Fruit fly (Drosophila melanogaster) whole organism, embryonic: ENCODE measurements around the gene CG16854.
A peak's percentile ranks its signal among the peaks of the same experiment; 100 is the strongest.

Experiments used
- CG4617 ChIP-seq: fragments of 200-800 bp; sonication (Bioruptor generic); optimal IDR thresholded peaks from 3 replicates; lab custom pipeline; 2016; ENCODE audit warnings: missing biosample characterization, missing genetic modification characterization, borderline replicate concordance
- CG5245 ChIP-seq: fragments of 200-800 bp; sonication (Bioruptor generic); optimal IDR thresholded peaks from 3 replicates; lab custom pipeline; 2016; ENCODE audit warnings: missing biosample characterization, missing genetic modification characterization
- CG6813 ChIP-seq: fragments of 200-800 bp; sonication (Bioruptor generic); optimal IDR thresholded peaks from 2 replicates; lab custom pipeline; 2017; ENCODE audit warnings: missing biosample characterization, missing genetic modification characterization, mild to moderate bottlenecking, moderate library complexity, missing genetic modification reagents
- Drgx ChIP-seq: fragments of 200-800 bp; sonication (Bioruptor generic); IDR thresholded peaks from 2 replicates; pipeline ENCODE4 v1.3.6; 2022; ENCODE audit warnings: missing biosample characterization, missing genetic modification characterization
- Optix ChIP-seq: fragments of 200-800 bp; sonication (Bioruptor generic); IDR thresholded peaks from 3 replicates; pipeline ENCODE4 v1.3.6; 2022; ENCODE audit warnings: missing biosample characterization, missing genetic modification characterization
- az2 ChIP-seq: fragments of 200-800 bp; sonication (Bioruptor generic); optimal IDR thresholded peaks from 3 replicates; lab custom pipeline; 2016; ENCODE audit warnings: missing biosample characterization, missing genetic modification characterization
- gt ChIP-seq: fragments of 200-800 bp; sonication (Bioruptor generic); IDR thresholded peaks from 2 replicates; pipeline ENCODE4 v1.3.6; 2022; ENCODE audit warnings: missing biosample characterization, missing genetic modification characterization
- prd ChIP-seq, 3 experiments: fragments of >200 bp in 2 of 3; fragments of 200-800 bp in 1 of 3; sonication (Bioruptor generic) in 1 of 3; optimal IDR thresholded peaks in 2 of 3; IDR thresholded peaks in 1 of 3; 2 replicates in 2 of 3; 3 replicates in 1 of 3; pipeline versions ENCODE4 v1.3.6 to Lab custom; 2017 to 2022; ENCODE audit warnings: missing biosample characterization in 1 of 3, missing genetic modification characterization in 1 of 3
- sr ChIP-seq: fragments of 200-800 bp; sonication (Bioruptor generic); IDR thresholded peaks from 3 replicates; pipeline ENCODE4 v1.3.6; 2022; ENCODE audit warnings: missing biosample characterization, missing genetic modification characterization
- unc-4 ChIP-seq: fragments of 200-800 bp; sonication (Bioruptor generic); IDR thresholded peaks from 2 replicates; pipeline ENCODE4 v1.3.6; 2022; ENCODE audit warnings: missing biosample characterization, missing genetic modification characterization; ENCODE audit not compliant: partially characterized antibody

- no peak for TF ChIP-seq CG4617 (GFP tag; lab: Kevin White, UChicago)
- no peak for TF ChIP-seq az2 (GFP tag; lab: Kevin White, UChicago)
- no peak for TF ChIP-seq CG5245 (GFP tag; lab: Kevin White, UChicago)
- no peak for TF ChIP-seq sr (GFP tag; lab: Robert Waterston, UW)
- TF ChIP-seq Optix: no peak
- TF ChIP-seq Drgx: no peak
- peak in 1 of 2 experiments; percentile 12 for TF ChIP-seq prd (optimal IDR thresholded peaks at IDR 0.05; lab: Kevin White, UChicago)
- TF ChIP-seq prd (GFP tag; IDR thresholded peaks at IDR 0.05; lab: Robert Waterston, UW): no peak
- no peak for TF ChIP-seq CG6813 (GFP tag; lab: Kevin White, UChicago)
- TF ChIP-seq gt (GFP tag; lab: Robert Waterston, UW): no peak
- TF ChIP-seq unc-4: no peak
Observed at dm6 chr2L:11105320-11105719, 18.8 kb downstream of the CG16854 start.
